Worm (Caenorhabditis elegans) whole organism, early embryonic: Measurements from ENCODE around the gene sgn-1.

Experiments
- B0310.2 ChIP-seq: sonication (generic microtip); optimal IDR thresholded peaks from 2 replicates; lab custom pipeline; 2016; ENCODE audit warnings: mild to moderate bottlenecking, missing genetic modification characterization, missing compliant biosample characterization
- F13C5.2 ChIP-seq: sonication (generic microtip); optimal IDR thresholded peaks from 2 replicates; lab custom pipeline; 2017; ENCODE audit warnings: mild to moderate bottlenecking, missing genetic modification characterization, inconsistent platforms, missing compliant biosample characterization
- ama-1 ChIP-seq: fragments of 150-350 bp; optimal IDR thresholded peaks from 2 replicates; lab custom pipeline; 2014
- ceh-13 ChIP-seq: fragments of 200-800 bp; sonication (Bioruptor generic); optimal IDR thresholded peaks from 2 replicates; lab custom pipeline; 2018; ENCODE audit warnings: mild to moderate bottlenecking, missing genetic modification characterization, missing compliant biosample characterization
- ceh-36 ChIP-seq: sonication (generic microtip); optimal IDR thresholded peaks from 2 replicates; lab custom pipeline; 2016; ENCODE audit warnings: missing genetic modification characterization, inconsistent platforms, missing compliant biosample characterization
- flt-1 ChIP-seq: fragments of 200-800 bp; sonication (Bioruptor generic); IDR thresholded peaks from 2 replicates; pipeline ENCODE4 v1.3.6; 2022; ENCODE audit warnings: missing genetic modification characterization, missing compliant biosample characterization
- hmbx-1 ChIP-seq: sonication (generic microtip); optimal IDR thresholded peaks from 2 replicates; lab custom pipeline; 2016; ENCODE audit warnings: mild to moderate bottlenecking, missing genetic modification characterization, missing compliant biosample characterization
- hmg-4 ChIP-seq: fragments of 200-800 bp; sonication (Bioruptor generic); optimal IDR thresholded peaks from 2 replicates; lab custom pipeline; 2018; ENCODE audit warnings: mild to moderate bottlenecking, missing genetic modification characterization, missing compliant biosample characterization
- pes-1 ChIP-seq: fragments of 200-800 bp; sonication (Bioruptor generic); IDR thresholded peaks from 2 replicates; pipeline ENCODE4 v1.3.6; 2022; ENCODE audit warnings: missing genetic modification reagents, missing genetic modification characterization, missing compliant biosample characterization
- scrt-1 ChIP-seq: fragments of 200-800 bp; sonication (Bioruptor generic); IDR thresholded peaks from 2 replicates; pipeline ENCODE4 v1.3.6; 2022; ENCODE audit warnings: missing genetic modification characterization, missing compliant biosample characterization
- sea-1 ChIP-seq: fragments of 200-800 bp; sonication (Bioruptor generic); conservative IDR thresholded peaks from 2 replicates; pipeline ENCODE4 v1.3.6; 2022; ENCODE audit warnings: missing genetic modification characterization, missing compliant biosample characterization
- tbx-11 ChIP-seq: fragments of 200-800 bp; sonication (Bioruptor generic); IDR thresholded peaks from 2 replicates; pipeline ENCODE4 v1.3.6; 2022; ENCODE audit warnings: missing genetic modification characterization, missing compliant biosample characterization
- tbx-37 ChIP-seq: fragments of 200-800 bp; sonication (Bioruptor generic); conservative IDR thresholded peaks from 2 replicates; pipeline ENCODE4 v1.3.6; 2022; ENCODE audit warnings: missing genetic modification reagents, missing genetic modification characterization, missing compliant biosample characterization
- tra-4 ChIP-seq: sonication (generic microtip); optimal IDR thresholded peaks from 2 replicates; lab custom pipeline; 2017; ENCODE audit warnings: missing genetic modification characterization, missing compliant biosample characterization

DNA sequence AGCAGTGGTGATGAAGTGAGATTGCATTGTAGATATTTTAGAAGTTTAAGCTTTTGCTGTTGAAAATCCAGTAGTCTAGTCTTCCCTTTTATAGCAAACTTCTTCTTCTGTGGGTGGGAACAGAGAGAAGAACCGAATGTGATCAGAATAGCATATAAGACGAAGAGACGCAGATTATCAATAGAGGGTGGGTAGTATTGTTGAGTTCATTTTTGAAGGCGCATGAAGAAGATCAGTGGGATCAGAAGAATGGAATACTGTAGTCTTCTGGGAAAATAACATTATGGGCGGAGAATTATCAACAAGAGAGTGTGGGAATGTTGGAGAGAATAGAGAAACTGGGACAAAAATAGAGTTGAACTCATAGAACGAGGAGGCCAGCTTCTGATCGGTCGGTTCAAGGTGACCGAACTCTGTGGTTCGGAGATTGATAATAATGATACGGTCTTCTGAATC is 37.7 kb upstream of the sgn-1 start, which contains the start of gene F46C5.1:
- no peak for TF ChIP-seq ama-1
- TF ChIP-seq ceh-13, result no peak
- TF ChIP-seq scrt-1 (GFP tag; lab: Robert Waterston, UW), result no peak
- no peak for TF ChIP-seq pes-1 (GFP tag; lab: Robert Waterston, UW)
- TF ChIP-seq flt-1 (GFP tag; lab: Robert Waterston, UW), result no peak
- no peak for TF ChIP-seq B0310.2 (tag; lab: Kevin White, UChicago)
- no peak for TF ChIP-seq hmg-4 (GFP tag; lab: Kevin White, UChicago)
- no peak for TF ChIP-seq tra-4 (tag; lab: Kevin White, UChicago)
- no peak for TF ChIP-seq sea-1 (GFP tag; lab: Robert Waterston, UW)
- TF ChIP-seq tbx-37, result no peak
- TF ChIP-seq hmbx-1 (tag; lab: Kevin White, UChicago), result no peak
- no peak for TF ChIP-seq F13C5.2 (tag; lab: Kevin White, UChicago)
- TF ChIP-seq ceh-36, result no peak
- TF ChIP-seq tbx-11 (GFP tag; lab: Robert Waterston, UW), result no peak
